Worm (Caenorhabditis elegans): Measurements from ENCODE around the gene eef-1A.1.

The eef-1A.1 gene

ce11 chrIII:6978875-6979274 is 7.4 kb upstream of the eef-1A.1 start:
- TF ChIP-seq nhr-111 (GFP tag; optimal IDR thresholded peaks at IDR 0.05), result no peak
- no peak for TF ChIP-seq egl-43 (GFP tag; IDR thresholded peaks at IDR 0.05)
- peak; percentile 69 for TF ChIP-seq ctbp-1 (GFP tag; IDR thresholded peaks at IDR 0.05)
- TF ChIP-seq nhr-25 (tag; optimal IDR thresholded peaks at IDR 0.05; ENCODE audit: borderline replicate concordance, insufficient read depth), result peak; percentile 67
- TF ChIP-seq T26A8.4 (GFP tag; IDR thresholded peaks at IDR 0.05), result no peak
- no peak for TF ChIP-seq dmd-9 (GFP tag; IDR thresholded peaks at IDR 0.05)
- no peak for TF ChIP-seq zip-2 (tag; optimal IDR thresholded peaks at IDR 0.05)
- TF ChIP-seq T20F7.1 (GFP tag; optimal IDR thresholded peaks at IDR 0.05), result no peak
- TF ChIP-seq snpc-1.2 (GFP tag; IDR thresholded peaks at IDR 0.05), result no peak
- TF ChIP-seq duxl-1 (tag; optimal IDR thresholded peaks at IDR 0.05; ENCODE audit: poor library complexity), result no peak
- TF ChIP-seq attf-4 (tag; optimal IDR thresholded peaks at IDR 0.05), result no peak
- TF ChIP-seq lim-7 (GFP tag; IDR thresholded peaks at IDR 0.05), result no peak
- no peak for TF ChIP-seq egl-27 (tag; optimal IDR thresholded peaks at IDR 0.05)
- no peak for TF ChIP-seq snpc-4 (tag; optimal IDR thresholded peaks at IDR 0.05)
- TF ChIP-seq dmd-6 (GFP tag; IDR thresholded peaks at IDR 0.05), result no peak
- no peak for TF ChIP-seq hif-1 (tag; optimal IDR thresholded peaks at IDR 0.05)
- no peak for TF ChIP-seq daf-19 (GFP tag; conservative IDR thresholded peaks at IDR 0.05)
- TF ChIP-seq ceh-28 (tag; optimal IDR thresholded peaks at IDR 0.05), result no peak
- TF ChIP-seq dve-1 (tag; optimal IDR thresholded peaks at IDR 0.05; ENCODE audit: insufficient read depth), result no peak
- no peak for TF ChIP-seq ztf-11 (tag; optimal IDR thresholded peaks at IDR 0.05)
- TF ChIP-seq fkh-10 (GFP tag; optimal IDR thresholded peaks at IDR 0.05), result no peak
- no peak for TF ChIP-seq nhr-41 (GFP tag; IDR thresholded peaks at IDR 0.05)
- no peak for TF ChIP-seq F10B5.3 (tag; optimal IDR thresholded peaks at IDR 0.05)
- TF ChIP-seq nhr-77 (tag; optimal IDR thresholded peaks at IDR 0.05), result no peak
- TF ChIP-seq madf-9 (GFP tag; conservative IDR thresholded peaks at IDR 0.05), result no peak
- TF ChIP-seq nhr-11 (tag; optimal IDR thresholded peaks at IDR 0.05), result peak; percentile 40
- TF ChIP-seq zip-11 (GFP tag; IDR thresholded peaks at IDR 0.05), result no peak
- TF ChIP-seq aha-1 (tag), result peak; percentile 35
- peak in 1 of 2 experiments; percentile 56 for TF ChIP-seq mdl-1 (tag; optimal IDR thresholded peaks at IDR 0.05)
- TF ChIP-seq mxl-2 (GFP tag; conservative IDR thresholded peaks at IDR 0.05), result no peak
- TF ChIP-seq nhr-48 (tag; optimal IDR thresholded peaks at IDR 0.05), result no peak
- TF ChIP-seq mep-1 (tag; optimal IDR thresholded peaks at IDR 0.05), result peak; percentile 73
- no peak for TF ChIP-seq php-3 (GFP tag; IDR thresholded peaks at IDR 0.05)
- TF ChIP-seq dmd-8 (GFP tag; IDR thresholded peaks at IDR 0.05), result no peak
- TF ChIP-seq sdz-12 (GFP tag; optimal IDR thresholded peaks at IDR 0.05), result no peak
- TF ChIP-seq gei-8 (GFP tag; optimal IDR thresholded peaks at IDR 0.05), result no peak
- no peak for TF ChIP-seq lin-1 (GFP tag; IDR thresholded peaks at IDR 0.05)
- no peak for TF ChIP-seq pqm-1 (tag; optimal IDR thresholded peaks at IDR 0.05)
- TF ChIP-seq lin-38 (GFP tag; IDR thresholded peaks at IDR 0.05), result no peak
- TF ChIP-seq zag-1 (tag; optimal IDR thresholded peaks at IDR 0.05), result no peak
- no peak for TF ChIP-seq ceh-82 (tag; optimal IDR thresholded peaks at IDR 0.05)
- TF ChIP-seq aly-2 (tag; optimal IDR thresholded peaks at IDR 0.05), result no peak
- TF ChIP-seq jun-1 (tag; optimal IDR thresholded peaks at IDR 0.05), result no peak
- no peak for TF ChIP-seq set-16 (GFP tag; IDR thresholded peaks at IDR 0.05)
- peak; percentile 20 for TF ChIP-seq dpl-1 (GFP tag; optimal IDR thresholded peaks at IDR 0.05)
- no peak for TF ChIP-seq F44E2.7 (GFP tag; IDR thresholded peaks at IDR 0.05)
- TF ChIP-seq daf-8 (GFP tag; IDR thresholded peaks at IDR 0.05), result no peak
- no peak for TF ChIP-seq spr-3 (GFP tag; optimal IDR thresholded peaks at IDR 0.05)
- no peak for TF ChIP-seq skn-1 (tag; optimal IDR thresholded peaks at IDR 0.05)
- no peak for TF ChIP-seq D1046.2 (GFP tag; IDR thresholded peaks at IDR 0.05)
- peak; percentile 34; the same call in 1 of the 2 replicates for TF ChIP-seq hmg-1.1 (GFP tag; IDR thresholded peaks at IDR 0.05)
- TF ChIP-seq ces-1 (GFP tag; optimal IDR thresholded peaks at IDR 0.05), result no peak
- TF ChIP-seq nhr-10 (tag; optimal IDR thresholded peaks at IDR 0.05), result peak; percentile 33
